Worm (Caenorhabditis elegans): ENCODE measurements around the gene C09B8.3.
A peak's percentile ranks its signal among the peaks of the same experiment; 100 is the strongest.

C09B8.3 gene

DNA sequence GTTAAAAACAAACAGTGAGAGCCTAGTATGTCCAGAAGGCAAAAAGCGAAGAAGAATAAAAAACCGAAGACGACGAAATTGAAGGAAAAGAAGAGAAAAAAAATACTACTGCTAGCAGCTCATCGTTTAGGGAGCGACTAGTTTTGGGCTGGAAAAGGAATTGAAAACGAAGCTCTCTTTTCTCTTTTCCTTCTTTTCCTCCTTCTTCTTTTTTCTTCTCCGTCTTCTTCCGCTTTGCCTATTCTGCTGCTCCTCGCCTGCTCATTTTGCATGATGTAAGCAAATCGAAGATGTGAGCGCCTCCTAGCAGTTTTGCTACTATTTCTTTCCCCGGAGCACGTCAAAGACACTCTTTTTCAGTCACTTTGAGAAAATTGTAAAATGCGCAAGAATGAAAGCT, 28.8 kb downstream of the C09B8.3 start:
- TF ChIP-seq hmg-11 (tag; optimal IDR thresholded peaks at IDR 0.05) (peak; percentile 6), fkh-2 (tag; optimal IDR thresholded peaks at IDR 0.05) (no peak), tbx-2 (tag; optimal IDR thresholded peaks at IDR 0.05) (no peak), ztf-4 (tag; optimal IDR thresholded peaks at IDR 0.05) (no peak), nfya-1 (tag; optimal IDR thresholded peaks at IDR 0.05; ENCODE audit: insufficient read depth) (peak; percentile 29), unc-62 (GFP tag; optimal IDR thresholded peaks at IDR 0.05) (no peak), nhr-67 (tag; optimal IDR thresholded peaks at IDR 0.05) (no peak), lin-39 (tag; optimal IDR thresholded peaks at IDR 0.05) (peak; percentile 23), lsy-12 (tag; optimal IDR thresholded peaks at IDR 0.05) (no peak), nhr-76 (tag; optimal IDR thresholded peaks at IDR 0.05) (no peak), eor-1 (tag; optimal IDR thresholded peaks at IDR 0.05) (no peak), nhr-11 (tag; optimal IDR thresholded peaks at IDR 0.05) (no peak), fkh-10 (GFP tag; optimal IDR thresholded peaks at IDR 0.05) (peak; percentile 46), egl-5 (tag; optimal IDR thresholded peaks at IDR 0.05) (no peak), ceh-82 (tag; optimal IDR thresholded peaks at IDR 0.05) (no peak), sea-2 (GFP tag; optimal IDR thresholded peaks at IDR 0.05) (no peak), elt-3 (tag; optimal IDR thresholded peaks at IDR 0.05) (no peak), egl-27 (tag; optimal IDR thresholded peaks at IDR 0.05) (no peak), nhr-43 (tag; optimal IDR thresholded peaks at IDR 0.05; ENCODE audit: poor library complexity, severe bottlenecking) (no peak)

DNA sequence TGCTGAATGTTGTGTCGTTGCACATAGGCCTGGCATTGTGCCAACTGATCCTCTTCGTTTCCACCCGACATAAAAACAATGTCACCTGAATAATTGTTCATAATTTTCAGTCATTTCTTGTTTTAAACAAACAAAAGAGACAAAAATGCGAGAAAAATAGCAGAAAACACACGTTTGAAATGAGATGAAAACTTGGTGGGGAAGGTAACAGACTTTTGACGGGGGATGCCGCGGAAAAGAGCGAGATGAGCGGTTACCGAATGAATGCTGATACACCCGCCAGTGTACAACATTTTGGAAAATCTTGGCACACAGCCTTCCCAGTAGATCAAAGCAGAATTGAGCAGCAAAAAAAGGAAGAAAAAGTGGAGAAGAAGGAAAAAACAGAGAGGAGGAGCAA, 32.7 kb downstream of the C09B8.3 start, which contains the start of gene kin-2:
TSS of gene kin-2 (minus strand) at position 101 of the 400 bp plus-strand sequence.
- TF ChIP-seq elt-1 (tag; optimal IDR thresholded peaks at IDR 0.05) (no peak), nhr-23 (tag; optimal IDR thresholded peaks at IDR 0.05) (no peak), nfya-1 (tag; optimal IDR thresholded peaks at IDR 0.05; ENCODE audit: insufficient read depth) (no peak), ceh-9 (tag; optimal IDR thresholded peaks at IDR 0.05) (no peak)

DNA sequence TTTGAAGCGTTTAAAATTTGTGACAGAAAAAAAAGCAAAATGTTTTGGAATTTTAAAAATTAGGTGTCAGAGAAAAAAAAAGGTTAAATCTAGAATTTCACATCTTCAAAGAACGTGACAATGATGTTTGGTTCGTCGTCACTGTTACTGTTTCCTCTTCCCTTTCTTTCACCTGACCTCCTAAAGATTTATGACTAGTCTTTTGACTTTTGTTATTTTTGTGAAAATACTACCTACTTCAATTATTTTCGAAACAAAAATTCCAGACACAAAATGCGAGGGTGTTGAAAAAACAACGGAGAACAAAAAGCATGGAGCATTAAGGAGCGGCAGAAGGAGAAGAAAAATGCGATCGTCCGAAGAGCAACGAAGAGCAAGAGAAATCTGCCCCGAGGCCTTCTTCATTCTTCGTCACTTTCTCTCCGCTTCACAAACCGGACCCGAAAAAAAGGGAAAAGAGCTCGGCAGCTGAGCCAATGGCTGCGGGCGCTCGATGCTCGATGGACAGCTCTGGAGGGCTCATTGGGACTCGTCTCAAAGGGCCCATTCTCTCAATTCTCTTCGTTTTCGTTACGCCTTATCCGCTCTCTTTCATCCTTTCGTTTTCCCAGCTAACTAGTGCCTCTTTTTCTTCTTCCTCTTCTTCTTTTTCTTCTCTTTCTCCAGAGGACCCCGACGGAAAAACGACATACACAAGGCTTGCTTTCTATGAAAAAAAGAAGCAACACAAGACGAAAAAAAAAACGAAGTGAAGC, 34.1 kb downstream of the C09B8.3 start:
- TF ChIP-seq fkh-10 (GFP tag; optimal IDR thresholded peaks at IDR 0.05) (peak; percentile 86), elt-3 (tag; optimal IDR thresholded peaks at IDR 0.05) (no peak), egl-5 (tag; optimal IDR thresholded peaks at IDR 0.05) (peak; percentile 65), hmg-11 (tag; optimal IDR thresholded peaks at IDR 0.05) (peak; percentile 51), nfya-1 (tag; optimal IDR thresholded peaks at IDR 0.05; ENCODE audit: insufficient read depth) (peak; percentile 95), lin-39 (tag; optimal IDR thresholded peaks at IDR 0.05) (peak; percentile 61), nhr-11 (tag; optimal IDR thresholded peaks at IDR 0.05) (no peak), elt-1 (tag; optimal IDR thresholded peaks at IDR 0.05) (no peak), nhr-12 (tag; optimal IDR thresholded peaks at IDR 0.05) (no peak), nhr-77 (tag; optimal IDR thresholded peaks at IDR 0.05) (no peak)

DNA sequence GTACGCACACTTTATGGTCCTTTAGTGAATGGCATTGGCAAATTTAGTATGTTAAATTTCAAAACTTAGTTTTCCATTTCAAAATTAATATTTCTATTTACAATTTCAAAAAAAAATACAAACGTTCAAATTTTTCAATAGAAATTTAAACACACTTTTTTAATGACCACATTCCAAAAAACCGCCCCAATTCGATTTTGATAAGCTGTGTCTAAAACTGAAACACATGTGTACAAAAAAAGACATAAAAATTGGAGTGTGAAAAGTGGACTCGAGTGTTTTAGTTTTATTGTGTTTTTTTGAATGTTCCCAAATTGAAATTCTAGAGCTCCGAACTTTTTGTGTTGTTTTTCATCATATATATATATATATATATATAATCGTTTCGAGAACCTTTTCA, 34.7 kb downstream of the C09B8.3 start:
- no peak for TF ChIP-seq nhr-43 (tag; optimal IDR thresholded peaks at IDR 0.05; ENCODE audit: poor library complexity, severe bottlenecking)
- TF ChIP-seq elt-2 (tag; optimal IDR thresholded peaks at IDR 0.05) = peak; percentile 39
- TF ChIP-seq fos-1 (tag; optimal IDR thresholded peaks at IDR 0.05) = no peak
- TF ChIP-seq hmg-11 (tag; optimal IDR thresholded peaks at IDR 0.05) = no peak

DNA sequence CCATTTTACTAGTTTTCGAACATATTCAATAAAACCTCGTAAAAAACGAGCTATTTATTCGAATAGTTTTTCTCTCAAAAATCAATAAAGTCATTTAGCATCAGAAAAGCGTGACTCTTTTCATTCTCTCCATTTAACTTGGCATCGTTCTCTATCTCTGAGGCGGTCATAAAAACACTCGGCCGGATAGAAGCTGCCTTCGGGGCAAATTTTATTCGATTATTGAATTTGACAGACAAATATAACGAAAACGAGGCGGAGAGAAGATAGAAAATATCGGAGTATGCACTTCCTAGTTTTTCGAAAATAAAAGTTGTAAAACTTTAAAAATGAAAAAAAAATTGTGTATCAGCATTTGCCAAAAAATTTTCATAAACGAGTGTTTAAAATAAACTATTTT, 35.2 kb downstream of the C09B8.3 start:
- TF ChIP-seq ceh-9 (tag; optimal IDR thresholded peaks at IDR 0.05) = no peak
- TF ChIP-seq lin-39 (tag; optimal IDR thresholded peaks at IDR 0.05) = no peak
- TF ChIP-seq skn-1 (tag; optimal IDR thresholded peaks at IDR 0.05) = no peak
- no peak for TF ChIP-seq ztf-4 (tag; optimal IDR thresholded peaks at IDR 0.05)
- TF ChIP-seq elt-3 (tag; optimal IDR thresholded peaks at IDR 0.05) = no peak
- no peak for TF ChIP-seq pha-4 (tag; optimal IDR thresholded peaks at IDR 0.05)

DNA sequence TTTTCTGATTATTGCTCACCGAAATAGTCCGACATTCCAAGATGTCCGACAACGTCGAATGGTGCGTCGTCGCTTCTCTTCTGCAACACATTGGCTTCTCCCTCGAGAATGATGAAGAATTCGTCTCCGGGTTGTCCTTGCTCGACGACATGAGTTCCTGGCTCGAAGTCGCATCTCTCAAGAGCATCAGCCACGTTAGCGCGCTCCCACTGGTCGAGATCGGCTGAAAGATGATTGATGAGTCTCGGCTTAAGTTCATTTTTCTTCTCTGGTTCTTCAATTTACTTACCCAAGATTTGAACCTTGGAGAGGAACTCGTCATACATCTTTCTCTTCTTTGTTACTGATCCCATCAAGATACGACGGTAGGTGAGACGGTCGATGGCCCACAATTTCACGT, 38.3 kb downstream of the C09B8.3 start:
- TF ChIP-seq nhr-23 (tag; optimal IDR thresholded peaks at IDR 0.05) (no peak), lin-39 (tag; optimal IDR thresholded peaks at IDR 0.05) (peak; percentile 48), nfya-1 (tag; optimal IDR thresholded peaks at IDR 0.05; ENCODE audit: insufficient read depth) (peak; percentile 2)
